Worm (Caenorhabditis elegans) whole organism, late embryonic: ENCODE results near the gene nhr-193.

ENCODE experiments used
- K09A11.1 ChIP-seq: sonication (generic microtip); optimal IDR thresholded peaks from 2 replicates; lab custom pipeline; 2017; ENCODE audit warnings: antibody characterized with exemption, mild to moderate bottlenecking, missing genetic modification characterization, missing compliant biosample characterization; ENCODE audit not compliant: insufficient read depth
- ama-1 ChIP-seq: fragments of 150-350 bp; optimal IDR thresholded peaks from 2 replicates; lab custom pipeline; 2014
- ceh-2 ChIP-seq: sonication (generic microtip); optimal IDR thresholded peaks from 2 replicates; lab custom pipeline; 2016; ENCODE audit warnings: missing genotype, missing genetic modification characterization, missing compliant biosample characterization
- ceh-9 ChIP-seq: sonication (generic microtip); optimal IDR thresholded peaks from 2 replicates; lab custom pipeline; 2016; ENCODE audit warnings: mild to moderate bottlenecking, missing genetic modification characterization, inconsistent platforms, missing compliant biosample characterization
- nfya-1 ChIP-seq: sonication (generic microtip); optimal IDR thresholded peaks from 2 replicates; lab custom pipeline; 2017; ENCODE audit warnings: missing genetic modification characterization, mild to moderate bottlenecking, missing compliant biosample characterization, antibody characterized with exemption, moderate library complexity
- pag-3 ChIP-seq: sonication (generic microtip); optimal IDR thresholded peaks from 2 replicates; lab custom pipeline; 2016; ENCODE audit warnings: missing compliant biosample characterization, missing genetic modification characterization, borderline replicate concordance
- pax-1 ChIP-seq: fragments of 150-350 bp; optimal IDR thresholded peaks from 2 replicates; lab custom pipeline; 2014; ENCODE audit warnings: missing biosample characterization, missing genetic modification characterization
- tbx-2 ChIP-seq: sonication (generic microtip); optimal IDR thresholded peaks from 2 replicates; lab custom pipeline; 2016; ENCODE audit warnings: missing genetic modification characterization, missing compliant biosample characterization
- tbx-7 ChIP-seq: sonication (generic microtip); optimal IDR thresholded peaks from 2 replicates; lab custom pipeline; 2016; ENCODE audit warnings: missing genotype, missing genetic modification characterization, missing compliant biosample characterization
- ztf-16 ChIP-seq: sonication (generic microtip); optimal IDR thresholded peaks from 2 replicates; lab custom pipeline; 2017; ENCODE audit warnings: missing genetic modification characterization, missing compliant biosample characterization

DNA sequence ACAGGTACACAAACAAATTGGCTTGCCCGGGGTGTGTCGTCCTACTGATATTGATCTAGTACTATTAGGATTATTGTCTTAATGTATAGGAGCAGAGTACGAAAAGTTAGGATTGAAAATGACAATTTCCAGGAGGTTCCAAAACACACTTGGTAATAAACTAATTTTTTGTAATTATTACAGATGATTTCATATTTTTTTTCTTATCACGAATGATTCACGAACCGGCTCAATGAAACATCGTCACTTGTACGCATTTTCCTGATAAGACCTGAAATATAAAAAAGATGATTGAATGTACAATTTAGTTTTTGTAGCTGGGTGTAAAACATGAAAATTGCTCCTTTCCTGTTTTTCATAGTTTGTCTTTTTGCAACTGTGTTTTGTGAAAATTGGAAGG, 39.7 kb upstream of the nhr-193 start, which contains the start of the genes C31A11.13 and oac-6:
- TF ChIP-seq pax-1 (tag; lab: Kevin White, UChicago) (no peak), tbx-2 (tag; lab: Kevin White, UChicago) (no peak), pag-3 (tag; lab: Kevin White, UChicago) (no peak), tbx-7 (tag; lab: Kevin White, UChicago) (no peak), ama-1 (lab: Kevin White, UChicago) (no peak), ztf-16 (tag; lab: Kevin White, UChicago) (no peak), K09A11.1 (tag; lab: Kevin White, UChicago) (no peak), ceh-9 (no peak), nfya-1 (tag; lab: Kevin White, UChicago) (no peak), ceh-2 (tag; lab: Kevin White, UChicago) (no peak)
